Worm (Caenorhabditis elegans) whole organism, L3 larva: ENCODE results near the gene C33D9.10.

Experiments
- ZK546.5 ChIP-seq: sonication (generic microtip); optimal IDR thresholded peaks from 2 replicates; lab custom pipeline; 2017; ENCODE audit warnings: missing biosample characterization, missing genetic modification characterization
- aly-2 ChIP-seq: fragments of 150-350 bp; optimal IDR thresholded peaks from 2 replicates; lab custom pipeline; 2014; ENCODE audit warnings: missing biosample characterization, missing genetic modification characterization
- ama-1 ChIP-seq: fragments of 150-350 bp; optimal IDR thresholded peaks from 2 replicates; lab custom pipeline; 2018
- ceh-16 ChIP-seq: sonication (generic microtip); optimal IDR thresholded peaks from 2 replicates; lab custom pipeline; 2017; ENCODE audit warnings: missing biosample characterization, missing genetic modification characterization
- ceh-28 ChIP-seq: fragments of 150-350 bp; optimal IDR thresholded peaks from 2 replicates; lab custom pipeline; 2014; ENCODE audit warnings: missing biosample characterization, missing genetic modification reagents, missing genetic modification characterization
- ceh-82 ChIP-seq: fragments of 150-350 bp; optimal IDR thresholded peaks from 2 replicates; lab custom pipeline; 2014; ENCODE audit warnings: missing biosample characterization, missing genetic modification characterization
- ceh-9 ChIP-seq: sonication (generic microtip); optimal IDR thresholded peaks from 2 replicates; lab custom pipeline; 2018; ENCODE audit warnings: missing biosample characterization, missing genetic modification characterization
- egl-27 ChIP-seq: sonication (generic microtip); optimal IDR thresholded peaks from 4 replicates; lab custom pipeline; 2017; ENCODE audit warnings: missing biosample characterization, missing genetic modification reagents, missing genetic modification characterization
- elt-1 ChIP-seq: fragments of 150-350 bp; optimal IDR thresholded peaks from 2 replicates; lab custom pipeline; 2014; ENCODE audit warnings: missing biosample characterization, missing genetic modification characterization
- elt-2 ChIP-seq: sonication (generic microtip); optimal IDR thresholded peaks from 2 replicates; lab custom pipeline; 2016; ENCODE audit warnings: missing genetic modification reagents, mild to moderate bottlenecking, missing genetic modification characterization, missing compliant biosample characterization
- elt-3 ChIP-seq, 3 experiments: fragments of 150-350 bp in 1 of 3; sonication (generic microtip) in 2 of 3; optimal IDR thresholded peaks; 2 replicates in 2 of 3; 4 replicates in 1 of 3; lab custom pipeline; 2014 to 2017; ENCODE audit warnings: missing biosample characterization in 3 of 3, missing genetic modification characterization in 3 of 3
- eor-1 ChIP-seq, 2 experiments: fragments of 150-350 bp; optimal IDR thresholded peaks; 2 replicates each; lab custom pipeline; 2014 to 2018; ENCODE audit warnings: missing biosample characterization in 2 of 2, missing genetic modification characterization in 2 of 2
- fkh-2 ChIP-seq: fragments of 150-350 bp; optimal IDR thresholded peaks from 2 replicates; lab custom pipeline; 2014; ENCODE audit warnings: missing biosample characterization, missing genetic modification reagents, missing genetic modification characterization
- fos-1 ChIP-seq: fragments of 150-350 bp; optimal IDR thresholded peaks from 2 replicates; lab custom pipeline; 2014; ENCODE audit warnings: missing biosample characterization, missing genetic modification characterization
- hmg-11 ChIP-seq: sonication (generic microtip); optimal IDR thresholded peaks from 2 replicates; lab custom pipeline; 2016; ENCODE audit warnings: missing genetic modification characterization, missing compliant biosample characterization
- jun-1 ChIP-seq: fragments of 150-350 bp; optimal IDR thresholded peaks from 2 replicates; lab custom pipeline; 2014; ENCODE audit warnings: missing biosample characterization, missing genetic modification reagents, missing genetic modification characterization
- lin-15B ChIP-seq: fragments of 150-350 bp; optimal IDR thresholded peaks from 2 replicates; lab custom pipeline; 2014; ENCODE audit warnings: missing biosample characterization, missing genetic modification characterization
- lin-39 ChIP-seq: fragments of 150-350 bp; optimal IDR thresholded peaks from 2 replicates; lab custom pipeline; 2018; ENCODE audit warnings: missing biosample characterization, missing genetic modification reagents, missing genetic modification characterization
- nfya-1 ChIP-seq: sonication (generic microtip); optimal IDR thresholded peaks from 2 replicates; lab custom pipeline; 2017; ENCODE audit warnings: missing genetic modification characterization, mild to moderate bottlenecking, missing compliant biosample characterization, antibody characterized with exemption, moderate library complexity; ENCODE audit not compliant: insufficient read depth
- nhr-23 ChIP-seq: fragments of 150-350 bp; optimal IDR thresholded peaks from 2 replicates; lab custom pipeline; 2014; ENCODE audit warnings: missing biosample characterization, missing genetic modification reagents, missing genetic modification characterization
- nhr-237 ChIP-seq: fragments of 150-350 bp; optimal IDR thresholded peaks from 2 replicates; lab custom pipeline; 2014; ENCODE audit warnings: missing biosample characterization, missing genetic modification characterization
- nhr-28 ChIP-seq: fragments of 150-350 bp; optimal IDR thresholded peaks from 2 replicates; lab custom pipeline; 2014; ENCODE audit warnings: missing biosample characterization, missing genetic modification characterization
- nhr-43 ChIP-seq: sonication (generic microtip); optimal IDR thresholded peaks from 2 replicates; lab custom pipeline; 2016; ENCODE audit warnings: mild to moderate bottlenecking, missing genetic modification characterization, missing compliant biosample characterization; ENCODE audit not compliant: poor library complexity, severe bottlenecking
- nhr-76 ChIP-seq: fragments of 150-350 bp; sonication (generic microtip); optimal IDR thresholded peaks from 5 replicates; lab custom pipeline; 2014; ENCODE audit warnings: missing biosample characterization, missing genetic modification characterization
- nhr-77 ChIP-seq: fragments of 150-350 bp; optimal IDR thresholded peaks from 2 replicates; lab custom pipeline; 2014; ENCODE audit warnings: missing biosample characterization, missing genetic modification characterization
- pha-4 ChIP-seq: fragments of 150-350 bp; optimal IDR thresholded peaks from 2 replicates; lab custom pipeline; 2014; ENCODE audit warnings: missing biosample characterization, missing genetic modification reagents, missing genetic modification characterization
- sea-2 ChIP-seq: fragments of 150-350 bp; sonication (generic microtip); optimal IDR thresholded peaks from 4 replicates; lab custom pipeline; 2014; ENCODE audit warnings: missing biosample characterization, missing genetic modification reagents, missing genetic modification characterization
- skn-1 ChIP-seq: fragments of 150-350 bp; optimal IDR thresholded peaks from 2 replicates; lab custom pipeline; 2014; ENCODE audit warnings: missing biosample characterization, missing genetic modification characterization
- snpc-4 ChIP-seq: fragments of 150-350 bp; optimal IDR thresholded peaks from 2 replicates; lab custom pipeline; 2014; ENCODE audit warnings: missing biosample characterization, missing genetic modification characterization
- tbx-2 ChIP-seq: sonication (generic microtip); optimal IDR thresholded peaks from 2 replicates; lab custom pipeline; 2016; ENCODE audit warnings: mild to moderate bottlenecking, missing genetic modification characterization, missing compliant biosample characterization
- unc-62 ChIP-seq: fragments of 150-350 bp; sonication (generic microtip); optimal IDR thresholded peaks from 4 replicates; lab custom pipeline; 2014; ENCODE audit warnings: missing biosample characterization, missing genetic modification reagents, missing genetic modification characterization
- zag-1 ChIP-seq: fragments of 150-350 bp; optimal IDR thresholded peaks from 2 replicates; lab custom pipeline; 2014; ENCODE audit warnings: missing biosample characterization, missing genetic modification characterization
- ztf-11 ChIP-seq: fragments of 150-350 bp; optimal IDR thresholded peaks from 2 replicates; lab custom pipeline; 2014; ENCODE audit warnings: missing biosample characterization, missing genetic modification characterization
- ztf-4 ChIP-seq: fragments of 150-350 bp; optimal IDR thresholded peaks from 2 replicates; lab custom pipeline; 2014; ENCODE audit warnings: missing biosample characterization, missing genetic modification characterization

C33D9.10 gene

ce11 chrIV:8819471-8819870 lies 31.5 kb upstream of the C33D9.10 start:
- no peak for TF ChIP-seq ztf-11
- no peak for TF ChIP-seq aly-2 (tag; lab: Kevin White, UChicago)
- no peak for TF ChIP-seq ceh-16
- TF ChIP-seq, all 47 proteins: peak for 0

ce11 chrIV:8817639-8818038 lies 29.7 kb upstream of the C33D9.10 start, which contains the start of gene T28C6.10:
T28C6.10 (plus strand) TSS chrIV:8817939.
- TF ChIP-seq ztf-11 (no peak), nhr-237 (tag; lab: Kevin White, UChicago) (no peak), sea-2 (GFP tag; lab: Kevin White, UChicago) (no peak), fos-1 (tag; lab: Kevin White, UChicago) (no peak), ceh-9 (tag; lab: Kevin White, UChicago) (no peak), jun-1 (tag; lab: Kevin White, UChicago) (no peak), nhr-23 (no peak), lin-15B (tag; lab: Kevin White, UChicago) (no peak), hmg-11 (tag; lab: Kevin White, UChicago) (no peak), nfya-1 (tag; lab: Kevin White, UChicago) (no peak), unc-62 (GFP tag; lab: Kevin White, UChicago) (no peak), nhr-43 (tag; lab: Kevin White, UChicago) (no peak), ZK546.5 (no peak), ceh-28 (tag; lab: Kevin White, UChicago) (no peak), zag-1 (tag; lab: Kevin White, UChicago) (no peak), ceh-82 (tag; lab: Kevin White, UChicago) (no peak), elt-2 (tag; lab: Kevin White, UChicago) (no peak), snpc-4 (tag; lab: Kevin White, UChicago) (no peak)

ce11 chrIV:8816617-8817016 lies 28.7 kb upstream of the C33D9.10 start:
- TF ChIP-seq nhr-76 (tag; lab: Kevin White, UChicago) (no peak), ceh-28 (tag; lab: Kevin White, UChicago) (no peak), nhr-28 (no peak), nhr-77 (tag; lab: Kevin White, UChicago) (no peak), ama-1 (no peak), pha-4 (no peak), ztf-4 (no peak), ZK546.5 (no peak)

- TF ChIP-seq nhr-23 (no peak), jun-1 (tag; lab: Kevin White, UChicago) (no peak), lin-15B (tag; lab: Kevin White, UChicago) (no peak), tbx-2 (tag; lab: Kevin White, UChicago) (no peak), ztf-11 (no peak), nhr-237 (tag; lab: Kevin White, UChicago) (no peak), ceh-9 (tag; lab: Kevin White, UChicago) (no peak), elt-3 (tag; optimal IDR thresholded peaks at IDR 0.05; lab: Kevin White, UChicago) (no peak), lin-39 (tag; lab: Kevin White, UChicago) (no peak), nhr-76 (tag; lab: Kevin White, UChicago) (no peak), fkh-2 (no peak), ceh-82 (tag; lab: Kevin White, UChicago) (no peak), nhr-77 (tag; lab: Kevin White, UChicago) (no peak), ceh-16 (no peak), nhr-43 (tag; lab: Kevin White, UChicago) (no peak)
Measured at ce11 chrIV:8816029-8816428, 28.1 kb upstream of the C33D9.10 start, which contains the start of gene grsp-2. grsp-2 (plus strand) TSS chrIV:8816329.

ce11 chrIV:8815162-8815561 lies 27.2 kb upstream of the C33D9.10 start:
- TF ChIP-seq elt-1 (tag; lab: Kevin White, UChicago) (no peak), ceh-82 (tag; lab: Kevin White, UChicago) (no peak), skn-1 (no peak), elt-3 (tag; optimal IDR thresholded peaks at IDR 0.05; lab: Kevin White, UChicago) (peak in 1 of 3 experiments; percentile 48), sea-2 (GFP tag; lab: Kevin White, UChicago) (no peak), nhr-77 (tag; lab: Kevin White, UChicago) (no peak), eor-1 (tag; optimal IDR thresholded peaks at IDR 0.05; lab: Kevin White, UChicago) (no peak), nhr-23 (peak; percentile 66), ama-1 (no peak), ZK546.5 (no peak), egl-27 (tag; lab: Kevin White, UChicago) (no peak), nhr-43 (tag; lab: Kevin White, UChicago) (peak; percentile 2)
- TF ChIP-seq, all 47 proteins: peak for 3
